Fruit fly (Drosophila melanogaster): ENCODE data around the gene CG17475.

Gene CG17475

DNA sequence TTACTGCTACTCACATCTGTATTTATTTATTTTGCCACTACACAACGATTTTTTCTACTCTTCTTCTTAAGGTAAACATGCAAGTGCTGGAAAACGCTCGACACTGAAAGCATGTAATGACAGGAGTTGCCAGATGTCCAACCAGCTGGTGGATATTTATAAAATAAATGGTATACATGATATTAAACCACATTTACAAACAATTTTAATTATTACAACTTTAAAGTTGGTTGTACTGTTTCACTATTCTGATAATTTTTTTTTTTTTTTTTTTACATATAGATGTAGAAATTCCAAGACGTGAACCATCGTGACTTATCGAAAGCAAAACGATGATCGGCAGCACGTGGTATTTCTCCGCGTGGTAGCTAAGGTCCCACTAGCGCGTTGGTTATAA lies 50.4 kb downstream of the CG17475 start, which contains the start of the genes Keap1 and kuk (continued):
- no peak for TF ChIP-seq jing (GFP tag; optimal IDR thresholded peaks at IDR 0.05)
- peak; percentile 70 for TF ChIP-seq vnd (GFP tag; IDR thresholded peaks at IDR 0.05; ENCODE audit: partially characterized antibody)
- no peak for TF ChIP-seq sens-2 (GFP tag; IDR thresholded peaks at IDR 0.05)
- peak; percentile 61 for TF ChIP-seq gem (tag; optimal IDR thresholded peaks at IDR 0.05)
- peak; percentile 58 for TF ChIP-seq CG12155 (GFP tag; optimal IDR thresholded peaks at IDR 0.05)
- peak; percentile 27 for TF ChIP-seq psq (GFP tag; optimal IDR thresholded peaks at IDR 0.05)
- peak; percentile 21 for TF ChIP-seq cato (GFP tag; optimal IDR thresholded peaks at IDR 0.05; ENCODE audit: borderline replicate concordance)
- peak; percentile 12 for TF ChIP-seq CG2875 (GFP tag; optimal IDR thresholded peaks at IDR 0.05)
- no peak for TF ChIP-seq sima (GFP tag; optimal IDR thresholded peaks at IDR 0.05)
- peak; percentile 93 for TF ChIP-seq knrl (GFP tag; IDR thresholded peaks at IDR 0.05; ENCODE audit: partially characterized antibody)
- no peak for TF ChIP-seq CG4282 (GFP tag; optimal IDR thresholded peaks at IDR 0.05)
- TF ChIP-seq Deaf1 (tag; optimal IDR thresholded peaks at IDR 0.05): no peak
- TF ChIP-seq Scr (GFP tag; IDR thresholded peaks at IDR 0.05; ENCODE audit: partially characterized antibody): peak; percentile 88
- TF ChIP-seq chm (GFP tag; IDR thresholded peaks at IDR 0.05): no peak
- no peak for TF ChIP-seq gsb (GFP tag; IDR thresholded peaks at IDR 0.05)
- no peak for TF ChIP-seq disco-r (GFP tag; optimal IDR thresholded peaks at IDR 0.05)
- peak; percentile 87 for TF ChIP-seq CG3847 (GFP tag; IDR thresholded peaks at IDR 0.05)
- TF ChIP-seq Rfx (GFP tag; IDR thresholded peaks at IDR 0.05): peak; percentile 80
- no peak for TF ChIP-seq CG6683 (GFP tag; optimal IDR thresholded peaks at IDR 0.05)
- peak; percentile 37 for TF ChIP-seq fd3F (GFP tag; optimal IDR thresholded peaks at IDR 0.05)
- no peak for TF ChIP-seq CG10274 (GFP tag; optimal IDR thresholded peaks at IDR 0.05)
- TF ChIP-seq CG12659 (GFP tag; optimal IDR thresholded peaks at IDR 0.05): peak; percentile 75
- peak; percentile 12 for TF ChIP-seq ERR (GFP tag; optimal IDR thresholded peaks at IDR 0.05)
- TF ChIP-seq CG10321 (GFP tag; IDR thresholded peaks at IDR 0.05): no peak
- TF ChIP-seq Ets65A (GFP tag): peak; percentile 96
- no peak for TF ChIP-seq Ssrp (tag; optimal IDR thresholded peaks at IDR 0.05)
- peak; percentile 91 for TF ChIP-seq CG13287 (GFP tag; IDR thresholded peaks at IDR 0.05; ENCODE audit: partially characterized antibody)
- TF ChIP-seq CG12769 (tag; optimal IDR thresholded peaks at IDR 0.05): no peak
- TF ChIP-seq CG12219 (GFP tag; optimal IDR thresholded peaks at IDR 0.05): no peak
- TF ChIP-seq CG17328 (GFP tag; IDR thresholded peaks at IDR 0.05): peak; percentile 38; the same call in 1 of the 2 replicates
- TF ChIP-seq Dbx (GFP tag; IDR thresholded peaks at IDR 0.05): peak; percentile 73
- TF ChIP-seq CG10565 (GFP tag; optimal IDR thresholded peaks at IDR 0.05): no peak
- TF ChIP-seq shn (GFP tag; optimal IDR thresholded peaks at IDR 0.05): peak; percentile 74
- TF ChIP-seq CG4820 (GFP tag; optimal IDR thresholded peaks at IDR 0.05): peak; percentile 32
- TF ChIP-seq oc (tag; optimal IDR thresholded peaks at IDR 0.05): peak; percentile 38
- peak; percentile 79 for TF ChIP-seq lilli (GFP tag; optimal IDR thresholded peaks at IDR 0.05)
- peak; percentile 57 for TF ChIP-seq CG12942 (GFP tag; optimal IDR thresholded peaks at IDR 0.05)
- TF ChIP-seq Mad (GFP tag; optimal IDR thresholded peaks at IDR 0.05): peak; percentile 72
- TF ChIP-seq Hand (GFP tag; optimal IDR thresholded peaks at IDR 0.05): no peak
- peak; percentile 27 for TF ChIP-seq repo (GFP tag; optimal IDR thresholded peaks at IDR 0.05)
- no peak for TF ChIP-seq tll (GFP tag; optimal IDR thresholded peaks at IDR 0.05)
- TF ChIP-seq insv (GFP tag; optimal IDR thresholded peaks at IDR 0.05): peak in 1 of 2 experiments; percentile 57
- TF ChIP-seq Mes4 (GFP tag; optimal IDR thresholded peaks at IDR 0.05): peak; percentile 7
- peak; percentile 86 for TF ChIP-seq pita (GFP tag; optimal IDR thresholded peaks at IDR 0.05)
- no peak for TF ChIP-seq CG6854 (GFP tag; optimal IDR thresholded peaks at IDR 0.05)
- peak; percentile 44 for TF ChIP-seq CG10366 (GFP tag; IDR thresholded peaks at IDR 0.05)
- TF ChIP-seq CG12744 (GFP tag; optimal IDR thresholded peaks at IDR 0.05): peak; percentile 49
- TF ChIP-seq E2f2 (GFP tag; IDR thresholded peaks at IDR 0.05): peak; percentile 64
- TF ChIP-seq eve (GFP tag; optimal IDR thresholded peaks at IDR 0.05): no peak
- TF ChIP-seq HHEX (GFP tag; optimal IDR thresholded peaks at IDR 0.05): peak; percentile 54
- peak; percentile 63 for TF ChIP-seq Dip3 (GFP tag; optimal IDR thresholded peaks at IDR 0.05)
